Fruit fly (Drosophila melanogaster): ENCODE results near the gene CG5646.
A peak's percentile ranks its signal among the peaks of the same experiment; 100 is the strongest.

Gene CG5646

dm6 chr3R:27605534-27606250 is 44.6 kb upstream of the CG5646 start (continued):
- no peak for TF ChIP-seq CG6654 (GFP tag; optimal IDR thresholded peaks at IDR 0.05)
- no peak for TF ChIP-seq kni (GFP tag; optimal IDR thresholded peaks at IDR 0.05)
- no peak for TF ChIP-seq CG33557 (GFP tag; optimal IDR thresholded peaks at IDR 0.05)
- no peak for TF ChIP-seq lbe (GFP tag; optimal IDR thresholded peaks at IDR 0.05)
- peak; percentile 33 for TF ChIP-seq CG13296 (GFP tag; optimal IDR thresholded peaks at IDR 0.05)
- no peak for TF ChIP-seq slou (GFP tag; optimal IDR thresholded peaks at IDR 0.05)
- no peak for TF ChIP-seq sim (GFP tag; IDR thresholded peaks at IDR 0.05)
- peak; percentile 8 for TF ChIP-seq CG15269 (tag; optimal IDR thresholded peaks at IDR 0.05)
- TF ChIP-seq CG11398 (GFP tag; optimal IDR thresholded peaks at IDR 0.05): no peak
- no peak for TF ChIP-seq CG30431 (GFP tag; optimal IDR thresholded peaks at IDR 0.05)
- no peak for TF ChIP-seq ranshi (GFP tag; IDR thresholded peaks at IDR 0.05)
- no peak for TF ChIP-seq vnd (GFP tag; IDR thresholded peaks at IDR 0.05; ENCODE audit: partially characterized antibody)
- TF ChIP-seq PHDP (tag; optimal IDR thresholded peaks at IDR 0.05): peak; percentile 26
- TF ChIP-seq peb (GFP tag; IDR thresholded peaks at IDR 0.05): no peak
- no peak for TF ChIP-seq CrebB (tag; optimal IDR thresholded peaks at IDR 0.05)
- no peak for TF ChIP-seq CG13287 (GFP tag; IDR thresholded peaks at IDR 0.05; ENCODE audit: partially characterized antibody)
- TF ChIP-seq dmrt99B (tag; optimal IDR thresholded peaks at IDR 0.05): no peak
- TF ChIP-seq CG2202 (tag; optimal IDR thresholded peaks at IDR 0.05): no peak
- peak; percentile 81 for TF ChIP-seq sug (tag; optimal IDR thresholded peaks at IDR 0.05)
- no peak for TF ChIP-seq vvl (GFP tag; IDR thresholded peaks at IDR 0.05)
- TF ChIP-seq gem (tag; optimal IDR thresholded peaks at IDR 0.05): peak; percentile 33
- TF ChIP-seq CG15514 (GFP tag; optimal IDR thresholded peaks at IDR 0.05): no peak
- no peak for TF ChIP-seq fu2 (GFP tag; optimal IDR thresholded peaks at IDR 0.05)

DNA sequence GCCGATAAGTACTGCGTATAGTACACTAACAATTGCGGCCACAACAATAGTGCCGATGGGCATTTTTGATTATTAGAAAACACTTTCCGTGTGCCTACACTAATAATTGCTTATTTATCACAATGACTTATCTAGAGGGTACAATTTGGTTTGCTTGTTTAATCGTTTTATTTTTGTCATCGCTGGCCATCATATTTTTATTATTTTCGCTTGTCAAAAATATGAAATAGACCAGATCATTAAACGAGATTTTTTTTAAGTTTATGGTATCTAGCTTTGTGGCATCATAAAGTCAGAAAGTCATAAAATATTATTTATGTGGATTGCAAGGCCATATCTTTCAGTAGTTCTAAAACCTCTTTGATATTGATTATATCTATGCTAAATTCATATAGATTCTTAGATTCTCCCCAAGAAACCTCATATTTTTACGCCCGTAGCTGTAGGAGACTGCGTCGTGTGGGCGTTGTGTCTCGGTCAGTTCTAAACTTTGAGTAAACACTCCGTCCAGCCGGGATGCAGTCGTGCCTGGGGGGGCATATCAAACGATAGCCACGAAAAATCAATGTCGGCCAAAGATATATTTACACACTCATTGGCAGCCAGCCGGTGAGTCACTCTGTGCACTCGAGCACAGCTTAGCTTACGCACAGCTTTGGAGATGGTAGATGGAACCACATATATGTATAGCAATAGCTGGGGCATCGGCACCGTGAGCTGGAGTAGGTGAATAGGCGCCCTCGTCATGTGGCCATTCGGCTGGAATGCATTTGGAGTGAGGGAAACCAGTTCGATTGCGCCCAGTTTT is 43.7 kb upstream of the CG5646 start:
- TF ChIP-seq Mad (GFP tag; optimal IDR thresholded peaks at IDR 0.05): no peak
- no peak for TF ChIP-seq gsb (GFP tag; IDR thresholded peaks at IDR 0.05)
- TF ChIP-seq Adf1 (GFP tag; IDR thresholded peaks at IDR 0.05): no peak
- no peak for TF ChIP-seq ERR (GFP tag; optimal IDR thresholded peaks at IDR 0.05)
- TF ChIP-seq Sox100B (GFP tag; optimal IDR thresholded peaks at IDR 0.05): no peak
- TF ChIP-seq pan (optimal IDR thresholded peaks at IDR 0.05): no peak
- TF ChIP-seq pan (GFP tag; optimal IDR thresholded peaks at IDR 0.05 in 1 of 2, IDR thresholded peaks at IDR 0.05 in 1 of 2): peak in 1 of 2 experiments; percentile 25
- TF ChIP-seq NFAT (GFP tag; IDR thresholded peaks at IDR 0.05): no peak
- TF ChIP-seq CG14667 (GFP tag; IDR thresholded peaks at IDR 0.05): no peak
- TF ChIP-seq run (tag; optimal IDR thresholded peaks at IDR 0.05): no peak
- TF ChIP-seq CG2678 (tag; optimal IDR thresholded peaks at IDR 0.05): peak; percentile 64
- no peak for TF ChIP-seq psq (GFP tag; optimal IDR thresholded peaks at IDR 0.05)
- TF ChIP-seq CG9437 (GFP tag; optimal IDR thresholded peaks at IDR 0.05): peak; percentile 38
- TF ChIP-seq HmgZ (tag; optimal IDR thresholded peaks at IDR 0.05): no peak
- no peak for TF ChIP-seq CG4617 (GFP tag; optimal IDR thresholded peaks at IDR 0.05; ENCODE audit: borderline replicate concordance)
- no peak for TF ChIP-seq CG2116 (GFP tag; optimal IDR thresholded peaks at IDR 0.05)
- TF ChIP-seq lilli (GFP tag; optimal IDR thresholded peaks at IDR 0.05): peak; percentile 43
- no peak for TF ChIP-seq HLH54F (GFP tag; optimal IDR thresholded peaks at IDR 0.05)
- no peak for TF ChIP-seq CG4820 (GFP tag; optimal IDR thresholded peaks at IDR 0.05)
- TF ChIP-seq CG14860 (GFP tag; IDR thresholded peaks at IDR 0.05; ENCODE audit: partially characterized antibody): no peak
- TF ChIP-seq CG3726 (GFP tag; IDR thresholded peaks at IDR 0.05): no peak
- no peak for TF ChIP-seq CG11560 (tag; IDR thresholded peaks at IDR 0.05)
- no peak for TF ChIP-seq Nf-YC (tag; optimal IDR thresholded peaks at IDR 0.05)
- peak; percentile 42 for TF ChIP-seq phol (tag; optimal IDR thresholded peaks at IDR 0.05)
- TF ChIP-seq tx (GFP tag; optimal IDR thresholded peaks at IDR 0.05): no peak
- no peak for TF ChIP-seq E2f1 (GFP tag; IDR thresholded peaks at IDR 0.05)
- TF ChIP-seq ssp (GFP tag; IDR thresholded peaks at IDR 0.05): no peak

All from whole organism, embryonic.